Worm (Caenorhabditis elegans) whole organism, L3 larva: Measurements from ENCODE around the gene F36G9.13.

ENCODE experiments used
- egl-27 ChIP-seq: sonication (generic microtip); optimal IDR thresholded peaks from 4 replicates; lab custom pipeline; 2017; ENCODE audit warnings: missing biosample characterization, missing genetic modification reagents, missing genetic modification characterization
- fos-1 ChIP-seq: fragments of 150-350 bp; optimal IDR thresholded peaks from 2 replicates; lab custom pipeline; 2014; ENCODE audit warnings: missing biosample characterization, missing genetic modification characterization
- unc-39 ChIP-seq: sonication (generic microtip); optimal IDR thresholded peaks from 4 replicates; lab custom pipeline; 2017; ENCODE audit warnings: missing biosample characterization, missing genetic modification characterization
- ztf-4 ChIP-seq: fragments of 150-350 bp; optimal IDR thresholded peaks from 2 replicates; lab custom pipeline; 2014; ENCODE audit warnings: missing biosample characterization, missing genetic modification characterization

DNA sequence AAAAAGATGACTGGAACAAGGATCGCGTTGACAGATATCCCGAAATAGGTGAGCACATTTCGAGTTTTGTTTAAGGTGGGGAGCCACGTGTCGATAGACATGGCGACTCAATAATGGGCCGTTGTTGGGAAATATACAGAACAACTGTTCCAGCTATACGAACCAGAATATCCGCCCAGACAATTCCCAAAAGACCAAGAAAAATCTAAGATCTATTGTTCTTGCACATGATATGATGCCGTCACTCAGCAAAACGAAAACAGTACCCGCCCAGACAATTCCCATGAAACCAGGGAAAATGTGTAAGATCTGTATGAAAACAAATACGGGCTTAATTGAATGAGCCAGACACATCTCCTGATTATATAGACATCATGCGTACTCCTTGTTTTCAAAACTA is 24.4 kb downstream of the F36G9.13 start, which contains the start of gene str-231:
- TF ChIP-seq egl-27 (tag; lab: Kevin White, UChicago): no peak
- TF ChIP-seq unc-39 (tag; lab: Kevin White, UChicago): no peak
- TF ChIP-seq ztf-4 (tag; lab: Kevin White, UChicago): no peak
- TF ChIP-seq fos-1: no peak
